Fruit fly (Drosophila melanogaster) whole organism, embryonic: ENCODE results near the gene CG6951.
A peak's percentile ranks its signal among the peaks of the same experiment; 100 is the strongest.

ENCODE experiments used
- Bgb ChIP-seq: fragments of 200-800 bp; sonication (Bioruptor generic); IDR thresholded peaks from 2 replicates; pipeline ENCODE4 v1.3.6; 2022; ENCODE audit warnings: missing biosample characterization, missing genetic modification characterization; ENCODE audit not compliant: partially characterized antibody
- Blimp-1 ChIP-seq: fragments of 200-800 bp; sonication (Bioruptor generic); optimal IDR thresholded peaks from 3 replicates; lab custom pipeline; 2018; ENCODE audit warnings: missing biosample characterization, missing genetic modification characterization, mild to moderate bottlenecking, moderate library complexity, missing genetic modification reagents
- CG11560 ChIP-seq: fragments of 200-800 bp; sonication (Bioruptor generic); IDR thresholded peaks from 3 replicates; pipeline ENCODE4 v1.3.6; 2022; ENCODE audit warnings: missing biosample characterization, missing genetic modification characterization
- CG13296 ChIP-seq: fragments of 200-800 bp; sonication (Bioruptor generic); optimal IDR thresholded peaks from 3 replicates; lab custom pipeline; 2018; ENCODE audit warnings: missing biosample characterization, mild to moderate bottlenecking, missing genetic modification characterization
- CG15073 ChIP-seq: fragments of 200-800 bp; sonication (Bioruptor generic); optimal IDR thresholded peaks from 2 replicates; lab custom pipeline; 2016; ENCODE audit warnings: missing biosample characterization, missing genetic modification characterization
- CG1529 ChIP-seq: fragments of 200-800 bp; sonication (Bioruptor generic); optimal IDR thresholded peaks from 3 replicates; lab custom pipeline; 2018; ENCODE audit warnings: missing biosample characterization, missing genetic modification characterization
- CG15696 ChIP-seq: fragments of 200-800 bp; sonication (Bioruptor generic); optimal IDR thresholded peaks from 2 replicates; lab custom pipeline; 2019; ENCODE audit warnings: missing biosample characterization, mild to moderate bottlenecking, missing genetic modification characterization, moderate library complexity
- CG17612 ChIP-seq: fragments of 200-800 bp; sonication (Bioruptor generic); IDR thresholded peaks from 2 replicates; pipeline ENCODE4 v1.3.6; 2022; ENCODE audit warnings: missing biosample characterization, missing genetic modification characterization
- CG18619 ChIP-seq: fragments of 200-800 bp; sonication (Bioruptor generic); optimal IDR thresholded peaks from 3 replicates; lab custom pipeline; 2017; ENCODE audit warnings: missing biosample characterization, mild to moderate bottlenecking, missing genetic modification characterization
- CG31441 ChIP-seq: fragments of 200-800 bp; sonication (Bioruptor generic); IDR thresholded peaks from 2 replicates; pipeline ENCODE4 v1.3.6; 2022; ENCODE audit warnings: missing biosample characterization, missing genetic modification characterization
- CG33557 ChIP-seq: fragments of 200-800 bp; sonication (Bioruptor generic); optimal IDR thresholded peaks from 2 replicates; lab custom pipeline; 2019; ENCODE audit warnings: missing biosample characterization, mild to moderate bottlenecking, missing genetic modification characterization, moderate library complexity
- CG3847 ChIP-seq: fragments of 200-800 bp; sonication (Bioruptor generic); IDR thresholded peaks from 2 replicates; pipeline ENCODE4 v1.3.6; 2022; ENCODE audit warnings: missing biosample characterization, missing genetic modification characterization
- CG43689 ChIP-seq: fragments of 200-800 bp; sonication (Bioruptor generic); IDR thresholded peaks from 2 replicates; pipeline ENCODE4 v1.3.6; 2022; ENCODE audit warnings: missing biosample characterization, missing genetic modification characterization
- CG4424 ChIP-seq: fragments of 200-800 bp; sonication (Bioruptor generic); optimal IDR thresholded peaks from 3 replicates; lab custom pipeline; 2016; ENCODE audit warnings: missing biosample characterization, missing genetic modification characterization
- CG4707 ChIP-seq: fragments of 200-800 bp; sonication (Bioruptor generic); optimal IDR thresholded peaks from 2 replicates; lab custom pipeline; 2018; ENCODE audit warnings: missing biosample characterization, mild to moderate bottlenecking, missing genetic modification characterization, moderate library complexity
- CG7786 ChIP-seq: fragments of 200-800 bp; sonication (Bioruptor generic); optimal IDR thresholded peaks from 2 replicates; lab custom pipeline; 2016; ENCODE audit warnings: missing biosample characterization, missing genetic modification characterization
- CG9437 ChIP-seq: fragments of 200-800 bp; sonication (Bioruptor generic); optimal IDR thresholded peaks from 2 replicates; lab custom pipeline; 2018; ENCODE audit warnings: missing biosample characterization, mild to moderate bottlenecking, missing genetic modification characterization
- CG9817 ChIP-seq: fragments of 200-800 bp; sonication (Bioruptor generic); optimal IDR thresholded peaks from 2 replicates; lab custom pipeline; 2018; ENCODE audit warnings: missing biosample characterization, mild to moderate bottlenecking, missing genetic modification characterization, moderate library complexity
- D19B ChIP-seq: fragments of 200-800 bp; sonication (Bioruptor generic); optimal IDR thresholded peaks from 2 replicates; lab custom pipeline; 2017; ENCODE audit warnings: missing biosample characterization, mild to moderate bottlenecking, missing genetic modification characterization
- Doc3 ChIP-seq: fragments of 200-800 bp; sonication (Bioruptor generic); IDR thresholded peaks from 3 replicates; pipeline ENCODE4 v1.3.6; 2022; ENCODE audit warnings: missing biosample characterization, missing genetic modification characterization; ENCODE audit not compliant: partially characterized antibody
- Fer3 ChIP-seq: fragments of 200-800 bp; sonication (Bioruptor generic); optimal IDR thresholded peaks from 2 replicates; lab custom pipeline; 2018; ENCODE audit warnings: missing biosample characterization, mild to moderate bottlenecking, missing genetic modification characterization, moderate library complexity
- H15 ChIP-seq: fragments of 200-800 bp; sonication (Bioruptor generic); IDR thresholded peaks from 3 replicates; pipeline ENCODE4 v1.3.6; 2022; ENCODE audit warnings: missing biosample characterization, missing genetic modification characterization
- MBD-R2 ChIP-seq: fragments of 200-800 bp; sonication (Bioruptor generic); IDR thresholded peaks from 2 replicates; pipeline ENCODE4 v1.3.6; 2022; ENCODE audit warnings: missing biosample characterization, missing genetic modification characterization
- Sox100B ChIP-seq: fragments of 200-800 bp; sonication (Bioruptor generic); optimal IDR thresholded peaks from 3 replicates; lab custom pipeline; 2018; ENCODE audit warnings: missing biosample characterization, mild to moderate bottlenecking, missing genetic modification characterization
- ato ChIP-seq: fragments of 200-800 bp; sonication (Bioruptor generic); IDR thresholded peaks from 2 replicates; pipeline ENCODE4 v1.3.6; 2022; ENCODE audit warnings: missing biosample characterization, missing genetic modification characterization; ENCODE audit not compliant: partially characterized antibody
- crol ChIP-seq: fragments of 200-800 bp; sonication (Bioruptor generic); IDR thresholded peaks from 2 replicates; pipeline ENCODE4 v1.3.6; 2022; ENCODE audit warnings: missing biosample characterization, missing genetic modification characterization
- dan ChIP-seq: fragments of 200-800 bp; sonication (Bioruptor generic); IDR thresholded peaks from 2 replicates; pipeline ENCODE4 v1.3.6; 2022; ENCODE audit warnings: missing biosample characterization, missing genetic modification characterization
- dpn ChIP-seq, 2 experiments: fragments of 200-800 bp; sonication (Bioruptor generic); optimal IDR thresholded peaks; 3 replicates each; lab custom pipeline; 2016; ENCODE audit warnings: missing biosample characterization in 2 of 2, missing genetic modification characterization in 2 of 2
- eve ChIP-seq, 2 experiments: fragments of >200 bp; optimal IDR thresholded peaks; 2 replicates each; lab custom pipeline; 2017; ENCODE audit warnings: missing biosample characterization in 2 of 2, missing genetic modification characterization in 2 of 2
- ftz-f1 ChIP-seq: fragments of 200-800 bp; sonication (Bioruptor generic); optimal IDR thresholded peaks from 2 replicates; lab custom pipeline; 2016; ENCODE audit warnings: missing biosample characterization, missing genetic modification characterization
- gcm2 ChIP-seq: fragments of 200-800 bp; sonication (Bioruptor generic); optimal IDR thresholded peaks from 2 replicates; lab custom pipeline; 2016; ENCODE audit warnings: missing biosample characterization, missing genetic modification characterization
- grau ChIP-seq: fragments of 200-800 bp; optimal IDR thresholded peaks from 3 replicates; lab custom pipeline; 2019; ENCODE audit warnings: missing biosample characterization, mild to moderate bottlenecking, missing genetic modification characterization, moderate library complexity
- grn ChIP-seq: fragments of 200-800 bp; sonication (Bioruptor generic); optimal IDR thresholded peaks from 3 replicates; lab custom pipeline; 2017; ENCODE audit warnings: missing biosample characterization, missing genetic modification characterization
- gsb-n ChIP-seq: fragments of 200-800 bp; sonication (Bioruptor generic); optimal IDR thresholded peaks from 3 replicates; lab custom pipeline; 2018; ENCODE audit warnings: missing biosample characterization, mild to moderate bottlenecking, missing genetic modification characterization
- inv ChIP-seq: fragments of 200-800 bp; sonication (Bioruptor generic); IDR thresholded peaks from 2 replicates; pipeline ENCODE4 v1.3.6; 2022; ENCODE audit warnings: missing biosample characterization, missing genetic modification characterization; ENCODE audit not compliant: partially characterized antibody
- knrl ChIP-seq: fragments of 200-800 bp; sonication (Bioruptor generic); IDR thresholded peaks from 3 replicates; pipeline ENCODE4 v1.3.6; 2022; ENCODE audit warnings: missing biosample characterization, missing genetic modification characterization; ENCODE audit not compliant: partially characterized antibody
- lab ChIP-seq: fragments of 200-800 bp; sonication (Bioruptor generic); optimal IDR thresholded peaks from 3 replicates; lab custom pipeline; 2017; ENCODE audit warnings: missing biosample characterization, missing genetic modification characterization, mild to moderate bottlenecking, moderate library complexity, missing genetic modification reagents
- maf-S ChIP-seq: fragments of 200-800 bp; sonication (Bioruptor generic); optimal IDR thresholded peaks from 2 replicates; lab custom pipeline; 2016; ENCODE audit warnings: missing biosample characterization, missing genetic modification characterization
- mam ChIP-seq: fragments of 200-800 bp; sonication (Bioruptor generic); optimal IDR thresholded peaks from 3 replicates; lab custom pipeline; 2016; ENCODE audit warnings: missing biosample characterization, missing genetic modification characterization
- pho ChIP-seq: fragments of 200-800 bp; sonication (Bioruptor generic); optimal IDR thresholded peaks from 2 replicates; lab custom pipeline; 2016; ENCODE audit warnings: missing biosample characterization, missing genetic modification characterization
- salm ChIP-seq: fragments of 200-800 bp; sonication (Bioruptor generic); optimal IDR thresholded peaks from 2 replicates; lab custom pipeline; 2018; ENCODE audit warnings: missing biosample characterization, mild to moderate bottlenecking, missing genetic modification characterization
- scrt ChIP-seq: fragments of 200-800 bp; sonication (Bioruptor generic); optimal IDR thresholded peaks from 2 replicates; lab custom pipeline; 2018; ENCODE audit warnings: missing biosample characterization, mild to moderate bottlenecking, missing genetic modification characterization, moderate library complexity
- tgo ChIP-seq: fragments of 200-800 bp; sonication (Bioruptor generic); IDR thresholded peaks from 3 replicates; pipeline ENCODE4 v1.3.6; 2022; ENCODE audit warnings: missing biosample characterization, missing genetic modification characterization
- tio ChIP-seq: fragments of 200-800 bp; sonication (Bioruptor generic); optimal IDR thresholded peaks from 2 replicates; lab custom pipeline; 2017; ENCODE audit warnings: missing biosample characterization, missing genetic modification characterization, inconsistent platforms
- tx ChIP-seq: fragments of 200-800 bp; sonication (Bioruptor generic); optimal IDR thresholded peaks from 2 replicates; lab custom pipeline; 2016; ENCODE audit warnings: missing biosample characterization, missing genetic modification characterization
- wdn ChIP-seq: fragments of 200-800 bp; sonication (Bioruptor generic); IDR thresholded peaks from 2 replicates; pipeline ENCODE4 v1.3.6; 2022; ENCODE audit warnings: missing biosample characterization, missing genetic modification characterization
- wek ChIP-seq: fragments of 200-800 bp; sonication (Bioruptor generic); optimal IDR thresholded peaks from 3 replicates; lab custom pipeline; 2018; ENCODE audit warnings: missing biosample characterization, mild to moderate bottlenecking, missing genetic modification characterization, moderate library complexity

Gene CG6951

dm6 chr3L:20241987-20242982 lies 1.2 kb downstream of the CG6951 start (continued):
- peak; percentile 3 for TF ChIP-seq CG1529 (GFP tag; lab: Kevin White, UChicago)
- no peak; the same call in none of the 2 replicates for TF ChIP-seq CG31441 (GFP tag; lab: Robert Waterston, UW)
- peak; percentile 63 for TF ChIP-seq inv
- no peak for TF ChIP-seq gcm2 (GFP tag; lab: Kevin White, UChicago)
- peak; percentile 97 for TF ChIP-seq CG9437 (GFP tag; lab: Kevin White, UChicago)
- TF ChIP-seq CG18619 (GFP tag; lab: Kevin White, UChicago), result peak; percentile 53
- TF ChIP-seq CG13296 (GFP tag; lab: Kevin White, UChicago), result peak; percentile 63
- TF ChIP-seq eve (GFP tag; optimal IDR thresholded peaks at IDR 0.05; lab: Kevin White, UChicago), result no peak
- TF ChIP-seq crol (GFP tag; lab: Robert Waterston, UW), result no peak
- TF ChIP-seq CG9817 (tag; lab: Kevin White, UChicago), result peak; percentile 50
- peak; percentile 44; the same call in 1 of the 2 replicates for TF ChIP-seq MBD-R2 (GFP tag; lab: Robert Waterston, UW)
- TF ChIP-seq CG17612 (GFP tag; lab: Robert Waterston, UW), result peak; percentile 29; the same call in 1 of the 2 replicates
- peak; percentile 3 for TF ChIP-seq scrt (GFP tag; lab: Kevin White, UChicago)
- peak; percentile 66 for TF ChIP-seq Sox100B (GFP tag; lab: Kevin White, UChicago)
- no peak for TF ChIP-seq wek (GFP tag; lab: Kevin White, UChicago)
- peak; percentile 62 for TF ChIP-seq CG4424 (GFP tag; lab: Kevin White, UChicago)
- TF ChIP-seq salm (tag; lab: Kevin White, UChicago), result no peak
- TF ChIP-seq mam, result no peak
- no peak for TF ChIP-seq tx (GFP tag; lab: Kevin White, UChicago)
- TF ChIP-seq maf-S (GFP tag; lab: Kevin White, UChicago), result no peak
- peak; percentile 29 for TF ChIP-seq tio (GFP tag; lab: Kevin White, UChicago)
- peak; percentile 39 for TF ChIP-seq CG33557 (GFP tag; lab: Kevin White, UChicago)
- TF ChIP-seq CG15073 (GFP tag; lab: Kevin White, UChicago), result no peak
- TF ChIP-seq dan, result no peak
- TF ChIP-seq CG7786, result no peak
- TF ChIP-seq dpn (GFP tag; optimal IDR thresholded peaks at IDR 0.05; lab: Kevin White, UChicago), result peak in 1 of 2 experiments; percentile 53
- no peak; the same call in 1 of the 3 replicates for TF ChIP-seq tgo (GFP tag; lab: Robert Waterston, UW)

- TF ChIP-seq Doc3 (GFP tag; lab: Robert Waterston, UW) (no peak), CG11560 (peak; percentile 83), grn (GFP tag; lab: Kevin White, UChicago) (peak; percentile 89), CG3847 (GFP tag; lab: Robert Waterston, UW) (peak; percentile 94), H15 (GFP tag; lab: Robert Waterston, UW) (peak; percentile 95), knrl (GFP tag; lab: Robert Waterston, UW) (no peak), CG15696 (tag; lab: Kevin White, UChicago) (peak; percentile 61), D19B (peak; percentile 88), wdn (GFP tag; lab: Robert Waterston, UW) (peak; percentile 92), lab (peak; percentile 98), CG43689 (GFP tag; lab: Robert Waterston, UW) (peak; percentile 86), Bgb (GFP tag; lab: Robert Waterston, UW) (peak; percentile 11; the same call in 1 of the 2 replicates), ftz-f1 (GFP tag; lab: Kevin White, UChicago) (peak; percentile 77), ato (no peak), Fer3 (peak; percentile 97), grau (tag; lab: Kevin White, UChicago) (peak; percentile 94), Blimp-1 (GFP tag; lab: Kevin White, UChicago) (peak; percentile 94), pho (GFP tag; lab: Kevin White, UChicago) (peak; percentile 94), CG4707 (GFP tag; lab: Kevin White, UChicago) (peak; percentile 91), gsb-n (tag; lab: Kevin White, UChicago) (peak; percentile 86)
These were observed 6.6 kb downstream of the CG6951 start, which contains the start of gene rdgC for dm6 chr3L:20247513-20248173. Gene rdgC (plus strand): TSS chr3L:20248080.
